Fruit fly (Drosophila melanogaster) whole organism, pupa: ENCODE data around the gene EMC2A.

Experiments used
- CG10348 ChIP-seq: fragments of 200-800 bp; sonication (Bioruptor generic); IDR thresholded peaks from 2 replicates; pipeline ENCODE4 v1.3.6; 2022; ENCODE audit warnings: missing biosample characterization, missing genetic modification characterization
- CG12605 ChIP-seq: fragments of 200-800 bp; sonication (Bioruptor generic); IDR thresholded peaks from 2 replicates; pipeline ENCODE4 v1.3.6; 2022; ENCODE audit warnings: missing biosample characterization, missing genetic modification characterization
- CG13204 ChIP-seq: fragments of 200-800 bp; sonication (Bioruptor generic); optimal IDR thresholded peaks from 2 replicates; lab custom pipeline; 2018; ENCODE audit warnings: missing biosample characterization, mild to moderate bottlenecking, missing genetic modification characterization, moderate library complexity
- CG14655 ChIP-seq: fragments of 200-800 bp; sonication (Bioruptor generic); optimal IDR thresholded peaks from 3 replicates; lab custom pipeline; 2017; ENCODE audit warnings: mild to moderate bottlenecking, missing biosample characterization, missing genetic modification reagents, missing genetic modification characterization
- CG15710 ChIP-seq: fragments of 200-800 bp; sonication (Bioruptor generic); optimal IDR thresholded peaks from 2 replicates; lab custom pipeline; 2018; ENCODE audit warnings: missing biosample characterization, mild to moderate bottlenecking, missing genetic modification characterization, moderate library complexity
- CG17806 ChIP-seq: fragments of 200-800 bp; sonication (Bioruptor generic); optimal IDR thresholded peaks from 2 replicates; lab custom pipeline; 2018; ENCODE audit warnings: missing biosample characterization, mild to moderate bottlenecking, missing genetic modification characterization, moderate library complexity
- CG32121 ChIP-seq: fragments of 200-800 bp; sonication (Bioruptor generic); IDR thresholded peaks from 2 replicates; pipeline ENCODE4 v1.3.6; 2022; ENCODE audit warnings: missing biosample characterization, missing genetic modification characterization
- CG34367 ChIP-seq: fragments of 200-800 bp; sonication (Bioruptor generic); optimal IDR thresholded peaks from 2 replicates; lab custom pipeline; 2018; ENCODE audit warnings: missing biosample characterization, mild to moderate bottlenecking, missing genetic modification characterization
- CG4496 ChIP-seq: fragments of 200-800 bp; sonication (Bioruptor generic); IDR thresholded peaks from 3 replicates; pipeline ENCODE4 v1.3.6; 2022; ENCODE audit warnings: missing biosample characterization, missing genetic modification characterization
- CG8159 ChIP-seq: fragments of 200-800 bp; sonication (Bioruptor generic); optimal IDR thresholded peaks from 3 replicates; lab custom pipeline; 2018; ENCODE audit warnings: missing biosample characterization, mild to moderate bottlenecking, missing genetic modification characterization, moderate library complexity
- CG8301 ChIP-seq: fragments of 200-800 bp; sonication (Bioruptor generic); optimal IDR thresholded peaks from 2 replicates; lab custom pipeline; 2018; ENCODE audit warnings: missing biosample characterization, mild to moderate bottlenecking, missing genetic modification characterization
- CG9948 ChIP-seq: fragments of 200-800 bp; sonication (Bioruptor generic); optimal IDR thresholded peaks from 2 replicates; lab custom pipeline; 2018; ENCODE audit warnings: missing biosample characterization, mild to moderate bottlenecking, missing genetic modification characterization, moderate library complexity
- D1 ChIP-seq: fragments of 200-800 bp; sonication (Bioruptor generic); optimal IDR thresholded peaks from 2 replicates; lab custom pipeline; 2018; ENCODE audit warnings: missing biosample characterization, mild to moderate bottlenecking, missing genetic modification characterization, moderate library complexity
- EcR ChIP-seq: fragments of 200-800 bp; sonication (Bioruptor generic); optimal IDR thresholded peaks from 3 replicates; lab custom pipeline; 2019; ENCODE audit warnings: missing biosample characterization, missing genetic modification characterization, mild to moderate bottlenecking, moderate library complexity, missing genetic modification reagents
- Ets98B ChIP-seq: fragments of 200-800 bp; sonication (Bioruptor generic); IDR thresholded peaks from 2 replicates; pipeline ENCODE4 v1.3.6; 2022; ENCODE audit warnings: missing biosample characterization, missing genetic modification characterization
- Pif1A ChIP-seq: fragments of 200-800 bp; sonication (Bioruptor generic); optimal IDR thresholded peaks from 3 replicates; lab custom pipeline; 2016; ENCODE audit warnings: missing biosample characterization, missing genetic modification characterization
- Pif1B ChIP-seq: fragments of 200-800 bp; sonication (Bioruptor generic); optimal IDR thresholded peaks from 3 replicates; lab custom pipeline; 2016; ENCODE audit warnings: missing biosample characterization, missing genetic modification characterization
- Snoo ChIP-seq: fragments of 200-800 bp; sonication (Bioruptor generic); optimal IDR thresholded peaks from 3 replicates; lab custom pipeline; 2017; ENCODE audit warnings: missing biosample characterization, mild to moderate bottlenecking, missing genetic modification characterization, inconsistent platforms
- fd96Ca ChIP-seq: fragments of 200-800 bp; sonication (Bioruptor generic); IDR thresholded peaks from 3 replicates; pipeline ENCODE4 v1.3.6; 2022; ENCODE audit warnings: missing biosample characterization, missing genetic modification characterization
- gl ChIP-seq: fragments of 200-800 bp; sonication (Bioruptor generic); optimal IDR thresholded peaks from 2 replicates; lab custom pipeline; 2018; ENCODE audit warnings: missing biosample characterization, mild to moderate bottlenecking, missing genetic modification characterization
- rn ChIP-seq: fragments of 200-800 bp; sonication (Bioruptor generic); IDR thresholded peaks from 2 replicates; pipeline ENCODE4 v1.3.6; 2022; ENCODE audit warnings: missing biosample characterization, missing genetic modification characterization

The EMC2A gene

dm6 chr3R:17014276-17014675, 18.4 kb upstream of the EMC2A start, which contains the start of gene Pxd:
TSS of gene Pxd (plus strand) at chr3R:17014576.
- TF ChIP-seq CG14655 (no peak), CG4496 (GFP tag; lab: Robert Waterston, UW) (0 out of 3 replicates have a peak, but pooled peaks have one; percentile 31)
- TF ChIP-seq, all 21 proteins: peak for 1

dm6 chr3R:17008675-17009022, 12.8 kb upstream of the EMC2A start:
- TF ChIP-seq CG10348, result no peak
- TF ChIP-seq Ets98B (GFP tag; lab: Robert Waterston, UW), result no peak
- no peak for TF ChIP-seq Pif1B (GFP tag; lab: Kevin White, UChicago)
- no peak for TF ChIP-seq CG17806
- TF ChIP-seq D1 (tag; lab: Kevin White, UChicago), result no peak
- no peak for TF ChIP-seq EcR
- no peak for TF ChIP-seq fd96Ca
- TF ChIP-seq Snoo (tag; lab: Kevin White, UChicago), result no peak
- no peak for TF ChIP-seq gl (tag; lab: Kevin White, UChicago)
- TF ChIP-seq rn (GFP tag; lab: Robert Waterston, UW), result no peak
- no peak for TF ChIP-seq CG12605 (GFP tag; lab: Robert Waterston, UW)
- TF ChIP-seq CG15710 (tag; lab: Kevin White, UChicago), result no peak
- no peak for TF ChIP-seq Pif1A (GFP tag; lab: Kevin White, UChicago)
- TF ChIP-seq CG34367 (tag; lab: Kevin White, UChicago), result no peak
- TF ChIP-seq CG9948, result no peak
- TF ChIP-seq CG8159 (tag; lab: Kevin White, UChicago), result no peak
- no peak for TF ChIP-seq CG13204
- TF ChIP-seq CG32121 (GFP tag; lab: Robert Waterston, UW), result no peak

DNA sequence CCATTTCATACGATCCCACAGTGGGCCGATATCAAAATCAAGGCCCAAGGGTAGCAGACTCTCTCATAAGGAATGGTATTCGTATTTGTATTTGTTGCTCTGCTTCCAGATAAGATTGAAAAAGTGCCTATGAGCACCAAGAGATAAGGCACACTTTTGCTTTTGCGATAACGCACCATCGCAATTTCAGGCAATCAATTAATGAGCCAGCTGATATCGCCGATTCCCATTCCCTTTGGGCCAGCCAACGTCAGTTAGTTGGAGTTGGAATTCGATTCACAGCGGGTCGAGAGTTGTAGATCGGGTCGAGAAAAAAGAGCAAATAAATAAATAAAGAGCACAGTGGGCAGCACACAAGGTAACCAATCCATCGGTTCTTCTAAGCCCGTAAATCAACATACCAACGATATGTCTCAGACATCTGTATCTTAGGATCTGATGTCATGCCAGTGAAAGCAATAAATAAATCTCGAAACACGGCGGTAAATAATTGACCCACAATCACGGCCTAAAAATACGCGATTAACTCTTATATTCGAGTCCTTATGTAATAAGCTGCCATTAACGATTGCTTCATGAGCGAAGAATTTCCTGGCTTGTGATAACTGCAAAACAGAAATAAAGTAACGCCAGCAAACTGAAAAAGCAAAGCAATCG, 12.3 kb upstream of the EMC2A start, which contains the start of gene CG8907:
TSS of gene CG8907 (plus strand) at position 252 of the 657 bp plus-strand sequence.
- TF ChIP-seq EcR (peak; percentile 31), CG34367 (tag; lab: Kevin White, UChicago) (no peak), CG8159 (tag; lab: Kevin White, UChicago) (no peak), CG8301 (tag; lab: Kevin White, UChicago) (no peak), rn (GFP tag; lab: Robert Waterston, UW) (no peak), gl (tag; lab: Kevin White, UChicago) (no peak), CG10348 (no peak)

- TF ChIP-seq EcR (no peak), CG17806 (no peak), CG15710 (tag; lab: Kevin White, UChicago) (no peak), Pif1A (GFP tag; lab: Kevin White, UChicago) (no peak), CG4496 (GFP tag; lab: Robert Waterston, UW) (no peak), rn (GFP tag; lab: Robert Waterston, UW) (no peak), Snoo (tag; lab: Kevin White, UChicago) (no peak), fd96Ca (no peak), gl (tag; lab: Kevin White, UChicago) (no peak), CG10348 (no peak), CG9948 (no peak), CG14655 (no peak), D1 (tag; lab: Kevin White, UChicago) (no peak), CG8301 (tag; lab: Kevin White, UChicago) (no peak), CG32121 (GFP tag; lab: Robert Waterston, UW) (no peak), Ets98B (GFP tag; lab: Robert Waterston, UW) (no peak), CG8159 (tag; lab: Kevin White, UChicago) (no peak), CG13204 (no peak), CG34367 (tag; lab: Kevin White, UChicago) (no peak)
- TF ChIP-seq, all 21 proteins: peak for 0
Measured at dm6 chr3R:17007336-17007735, 11.5 kb upstream of the EMC2A start.

dm6 chr3R:17003468-17003867, 7.6 kb upstream of the EMC2A start:
- TF ChIP-seq CG8159 (tag; lab: Kevin White, UChicago) (no peak), CG10348 (no peak), EcR (no peak), CG34367 (tag; lab: Kevin White, UChicago) (no peak), CG15710 (tag; lab: Kevin White, UChicago) (no peak), CG12605 (GFP tag; lab: Robert Waterston, UW) (no peak), gl (tag; lab: Kevin White, UChicago) (no peak), CG9948 (no peak), fd96Ca (no peak), CG4496 (GFP tag; lab: Robert Waterston, UW) (no peak), CG14655 (no peak), CG32121 (GFP tag; lab: Robert Waterston, UW) (no peak)

DNA sequence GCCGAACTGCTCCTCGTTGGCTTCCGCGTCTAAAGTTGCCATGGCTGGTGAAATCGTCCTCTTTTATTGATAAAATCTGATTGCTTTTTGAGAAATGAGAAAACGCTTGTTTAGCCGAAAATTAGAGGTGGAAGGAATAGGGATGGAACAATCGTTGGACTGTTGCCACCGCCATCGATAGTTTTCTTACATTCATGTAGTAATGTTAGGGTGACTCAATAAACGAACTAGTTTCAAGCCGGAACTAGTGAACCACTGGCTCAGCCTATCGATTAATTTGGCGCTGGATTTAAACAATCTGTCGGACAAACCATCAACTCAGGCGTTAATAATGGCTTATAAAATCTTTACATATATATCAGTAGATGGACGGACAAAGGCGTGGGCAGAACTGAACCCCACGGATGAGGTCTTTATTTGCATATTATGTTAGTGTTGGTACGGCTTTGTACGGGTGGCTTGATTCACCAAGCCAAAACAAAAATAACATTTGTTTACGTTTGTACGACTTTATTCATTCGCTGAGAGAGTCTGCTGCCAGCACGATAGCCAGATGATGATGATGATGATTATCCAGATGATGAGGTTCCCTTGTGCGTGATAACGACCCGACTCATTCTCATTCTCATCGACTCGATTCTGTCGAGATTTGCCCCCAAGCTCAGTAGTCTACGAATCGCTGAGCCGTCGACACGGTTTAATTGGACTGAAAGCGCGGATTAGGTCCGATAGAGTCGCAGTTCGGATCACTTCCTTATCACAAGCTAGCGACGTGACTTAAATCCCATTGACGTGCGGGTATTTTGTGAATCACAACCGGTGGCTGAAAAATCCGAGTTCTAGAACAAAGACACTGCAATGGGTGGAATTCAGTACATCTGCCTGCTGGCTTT, 6.6 kb upstream of the EMC2A start, which contains the start of the genes Sf3a1 and Irc:
TSS of gene Sf3a1 (minus strand) at position 138 of the 893 bp plus-strand sequence.
TSS of gene Irc (plus strand) at position 658 of the 893 bp plus-strand sequence.
- TF ChIP-seq Ets98B (GFP tag; lab: Robert Waterston, UW) (no peak), rn (GFP tag; lab: Robert Waterston, UW) (no peak), gl (tag; lab: Kevin White, UChicago) (peak; percentile 35), CG8159 (tag; lab: Kevin White, UChicago) (peak; percentile 37), Pif1A (GFP tag; lab: Kevin White, UChicago) (no peak), CG4496 (GFP tag; lab: Robert Waterston, UW) (0 out of 3 replicates have a peak, but pooled peaks have one; percentile 8), CG9948 (no peak), CG17806 (no peak), EcR (peak; percentile 82), D1 (tag; lab: Kevin White, UChicago) (no peak), CG15710 (tag; lab: Kevin White, UChicago) (no peak), fd96Ca (no peak), CG13204 (no peak), CG32121 (GFP tag; lab: Robert Waterston, UW) (no peak), Snoo (tag; lab: Kevin White, UChicago) (no peak), CG8301 (tag; lab: Kevin White, UChicago) (no peak), Pif1B (GFP tag; lab: Kevin White, UChicago) (no peak), CG14655 (no peak), CG10348 (no peak), CG34367 (tag; lab: Kevin White, UChicago) (no peak)
